Worm (Caenorhabditis elegans): ENCODE measurements around the gene K12H4.5.

ce11 chrIII:8061114-8061513, 16.8 kb downstream of the K12H4.5 start:
- TF ChIP-seq attf-5 (GFP tag; optimal IDR thresholded peaks at IDR 0.05) (no peak), lsl-1 (GFP tag; optimal IDR thresholded peaks at IDR 0.05) (no peak), rpc-1 (optimal IDR thresholded peaks at IDR 0.05) (no peak), rpc-1 (tag; optimal IDR thresholded peaks at IDR 0.05) (no peak), ccch-3 (GFP tag; optimal IDR thresholded peaks at IDR 0.05) (no peak), unc-62 (GFP tag; optimal IDR thresholded peaks at IDR 0.05) (no peak), ztf-26 (tag; optimal IDR thresholded peaks at IDR 0.05) (no peak), ama-1 (optimal IDR thresholded peaks at IDR 0.05) (no peak), ama-1 (GFP tag; optimal IDR thresholded peaks at IDR 0.05) (no peak)
